Worm (Caenorhabditis elegans): ENCODE data around the gene vab-23.

The vab-23 gene

ce11 chrII:11910569-11910968, 9.6 kb upstream of the vab-23 start:
- TF ChIP-seq nfya-1 (tag; optimal IDR thresholded peaks at IDR 0.05) (peak; percentile 88), tbx-7 (tag; optimal IDR thresholded peaks at IDR 0.05) (no peak)

- TF ChIP-seq ceh-24 (tag; optimal IDR thresholded peaks at IDR 0.05) (no peak), syd-9 (tag; optimal IDR thresholded peaks at IDR 0.05) (no peak), lin-11 (tag; optimal IDR thresholded peaks at IDR 0.05) (no peak), hlh-6 (tag; optimal IDR thresholded peaks at IDR 0.05) (no peak), ceh-22 (tag; optimal IDR thresholded peaks at IDR 0.05) (no peak), dve-1 (tag; optimal IDR thresholded peaks at IDR 0.05) (no peak), ceh-6 (GFP tag; optimal IDR thresholded peaks at IDR 0.05) (no peak), unc-55 (GFP tag; optimal IDR thresholded peaks at IDR 0.05) (no peak), hlh-13 (GFP tag; optimal IDR thresholded peaks at IDR 0.05) (no peak), ceh-31 (tag; optimal IDR thresholded peaks at IDR 0.05) (no peak), ahr-1 (tag; optimal IDR thresholded peaks at IDR 0.05) (no peak)
These were observed 5.2 kb upstream of the vab-23 start, which contains the start of gene ZK930.4 for ce11 chrII:11906217-11906616. TSS of gene ZK930.4 (plus strand) at chrII:11906517.

ce11 chrII:11905023-11905422, 4.0 kb upstream of the vab-23 start:
- no peak for TF ChIP-seq ceh-6 (GFP tag; optimal IDR thresholded peaks at IDR 0.05)
- TF ChIP-seq tbx-7 (tag; optimal IDR thresholded peaks at IDR 0.05): no peak
- no peak for TF ChIP-seq ceh-22 (tag; optimal IDR thresholded peaks at IDR 0.05)
- TF ChIP-seq che-1 (tag; optimal IDR thresholded peaks at IDR 0.05): no peak

- TF ChIP-seq unc-55 (GFP tag; optimal IDR thresholded peaks at IDR 0.05) (peak; percentile 87), pax-1 (tag; optimal IDR thresholded peaks at IDR 0.05) (no peak), fax-1 (tag; optimal IDR thresholded peaks at IDR 0.05) (no peak), ceh-6 (GFP tag; optimal IDR thresholded peaks at IDR 0.05) (no peak), ahr-1 (tag; optimal IDR thresholded peaks at IDR 0.05) (no peak), madf-2 (tag; optimal IDR thresholded peaks at IDR 0.05) (no peak)
These were observed 1.2 kb upstream of the vab-23 start for ce11 chrII:11902203-11902602.

ce11 chrII:11899761-11900160, 1.2 kb downstream of the vab-23 start:
- TF ChIP-seq nfya-1 (tag; optimal IDR thresholded peaks at IDR 0.05): peak; percentile 87
- TF ChIP-seq hlh-30 (tag; optimal IDR thresholded peaks at IDR 0.05; ENCODE audit: insufficient read depth): no peak

- TF ChIP-seq ceh-22 (tag; optimal IDR thresholded peaks at IDR 0.05) (no peak), sox-2 (GFP tag; IDR thresholded peaks at IDR 0.05) (no peak), ceh-34 (tag; optimal IDR thresholded peaks at IDR 0.05) (no peak), unc-55 (GFP tag; optimal IDR thresholded peaks at IDR 0.05) (no peak), unc-42 (tag; optimal IDR thresholded peaks at IDR 0.05) (no peak), dmd-4 (tag; optimal IDR thresholded peaks at IDR 0.05; ENCODE audit: borderline replicate concordance) (no peak), ztf-16 (tag; optimal IDR thresholded peaks at IDR 0.05) (no peak), syd-9 (tag; optimal IDR thresholded peaks at IDR 0.05) (no peak), ets-4 (tag; optimal IDR thresholded peaks at IDR 0.05) (no peak), ceh-18 (tag; optimal IDR thresholded peaks at IDR 0.05) (no peak), pag-3 (tag; optimal IDR thresholded peaks at IDR 0.05; ENCODE audit: borderline replicate concordance) (no peak), zip-5 (tag; optimal IDR thresholded peaks at IDR 0.05) (no peak)
These were observed 7.7 kb downstream of the vab-23 start, which contains the start of gene ZK930.2 for ce11 chrII:11893323-11893722. TSS of gene ZK930.2 (minus strand) at chrII:11893423.

- peak; percentile 52 for TF ChIP-seq ceh-31 (tag; optimal IDR thresholded peaks at IDR 0.05)
- TF ChIP-seq pros-1 (tag; optimal IDR thresholded peaks at IDR 0.05): no peak
- no peak for TF ChIP-seq dmd-4 (tag; optimal IDR thresholded peaks at IDR 0.05; ENCODE audit: borderline replicate concordance)
- TF ChIP-seq ref-2 (tag; optimal IDR thresholded peaks at IDR 0.05): peak; percentile 81
- TF ChIP-seq hlh-30 (tag; optimal IDR thresholded peaks at IDR 0.05; ENCODE audit: insufficient read depth): peak; percentile 22
- TF ChIP-seq pha-2 (tag; optimal IDR thresholded peaks at IDR 0.05): no peak
- TF ChIP-seq tbx-2 (tag; optimal IDR thresholded peaks at IDR 0.05): peak; percentile 50
- no peak for TF ChIP-seq ceh-2 (tag; optimal IDR thresholded peaks at IDR 0.05)
These were observed 10.4 kb downstream of the vab-23 start for ce11 chrII:11890596-11890995.

All from whole organism, late embryonic.